Fruit fly (Drosophila melanogaster): Measurements from ENCODE around the gene RpS10b.

Gene RpS10b

DNA sequence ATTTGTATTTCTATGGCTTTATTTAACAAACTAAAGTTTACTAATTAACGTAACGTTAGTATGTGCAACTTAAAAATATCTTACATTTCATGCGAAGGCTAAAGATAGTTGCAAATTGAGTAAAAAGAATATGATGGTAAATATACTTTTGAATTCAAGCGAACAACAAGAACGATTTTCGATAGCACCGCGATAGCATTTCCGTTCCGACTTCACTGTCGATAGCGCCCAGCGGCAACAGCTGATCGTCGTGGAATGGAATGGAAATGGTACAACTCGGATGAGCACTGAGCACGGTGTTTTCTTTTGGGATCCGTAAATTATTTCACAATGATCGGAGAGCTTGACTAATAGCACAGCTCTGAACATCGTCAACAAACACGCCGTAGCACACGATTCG, 15.6 kb downstream of the RpS10b start (continued):
- TF ChIP-seq pb (GFP tag; optimal IDR thresholded peaks at IDR 0.05), result peak; percentile 57
- peak; percentile 43 for TF ChIP-seq CG12299 (tag; optimal IDR thresholded peaks at IDR 0.05)
- TF ChIP-seq CG14860 (GFP tag; IDR thresholded peaks at IDR 0.05; ENCODE audit: partially characterized antibody), result 0 out of 3 replicates have a peak, but pooled peaks have one; percentile 7
- TF ChIP-seq zfh2 (GFP tag; optimal IDR thresholded peaks at IDR 0.05), result no peak
- no peak for TF ChIP-seq sens-2 (GFP tag; IDR thresholded peaks at IDR 0.05)
- no peak for TF ChIP-seq CkIIα-i1 (GFP tag; IDR thresholded peaks at IDR 0.05)
- no peak for TF ChIP-seq Ssrp (tag; optimal IDR thresholded peaks at IDR 0.05)
- peak; percentile 44 for TF ChIP-seq grau (tag; optimal IDR thresholded peaks at IDR 0.05)
- peak; percentile 75 for TF ChIP-seq Hmr (GFP tag; optimal IDR thresholded peaks at IDR 0.05)
- no peak for TF ChIP-seq CG8290 (GFP tag; optimal IDR thresholded peaks at IDR 0.05)
- peak; percentile 63 to 82 for TF ChIP-seq CG8290 (tag; optimal IDR thresholded peaks at IDR 0.05)
- TF ChIP-seq CG16813 (GFP tag; IDR thresholded peaks at IDR 0.05; ENCODE audit: partially characterized antibody), result 0 out of 3 replicates have a peak, but pooled peaks have one; percentile 33
- TF ChIP-seq HLH3B (GFP tag; IDR thresholded peaks at IDR 0.05), result peak; percentile 40; the same call in 1 of the 2 replicates
- peak; percentile 54 for TF ChIP-seq CG10267 (tag; optimal IDR thresholded peaks at IDR 0.05)
- peak; percentile 70 for TF ChIP-seq odd (GFP tag; optimal IDR thresholded peaks at IDR 0.05)
- peak; percentile 19 for TF ChIP-seq CG2202 (tag; optimal IDR thresholded peaks at IDR 0.05)
- TF ChIP-seq Abd-B (GFP tag; optimal IDR thresholded peaks at IDR 0.05), result no peak
- TF ChIP-seq Bteb2 (GFP tag; optimal IDR thresholded peaks at IDR 0.05), result no peak
- peak; percentile 76 for TF ChIP-seq MTF-1 (GFP tag; optimal IDR thresholded peaks at IDR 0.05; ENCODE audit: borderline replicate concordance)
- TF ChIP-seq CG8944 (GFP tag; optimal IDR thresholded peaks at IDR 0.05), result no peak
- peak; percentile 13 for TF ChIP-seq Lhr (GFP tag; optimal IDR thresholded peaks at IDR 0.05)
- TF ChIP-seq CG1233 (GFP tag; optimal IDR thresholded peaks at IDR 0.05), result peak; percentile 71
- TF ChIP-seq HmgD (GFP tag; optimal IDR thresholded peaks at IDR 0.05), result no peak
- TF ChIP-seq Rfx (GFP tag; IDR thresholded peaks at IDR 0.05), result peak; percentile 66; the same call in 1 of the 2 replicates
- no peak for TF ChIP-seq tx (GFP tag; optimal IDR thresholded peaks at IDR 0.05)
- peak; percentile 65 for TF ChIP-seq CG4328 (GFP tag; optimal IDR thresholded peaks at IDR 0.05)
- TF ChIP-seq crp (GFP tag; optimal IDR thresholded peaks at IDR 0.05), result peak; percentile 28 to 89
- TF ChIP-seq exex (tag; optimal IDR thresholded peaks at IDR 0.05), result peak; percentile 7
- TF ChIP-seq BEAF-32 (GFP tag; optimal IDR thresholded peaks at IDR 0.05), result peak; percentile 48
- peak; percentile 84 for TF ChIP-seq Fer1 (GFP tag; optimal IDR thresholded peaks at IDR 0.05)
- TF ChIP-seq pzg (GFP tag; optimal IDR thresholded peaks at IDR 0.05), result peak; percentile 57
- TF ChIP-seq ATbp (GFP tag; optimal IDR thresholded peaks at IDR 0.05), result peak; percentile 60
- peak; percentile 17 for TF ChIP-seq CG9437 (GFP tag; optimal IDR thresholded peaks at IDR 0.05)
- TF ChIP-seq CG7556 (GFP tag; optimal IDR thresholded peaks at IDR 0.05), result peak; percentile 10
- no peak for TF ChIP-seq jumu (GFP tag; optimal IDR thresholded peaks at IDR 0.05)
- TF ChIP-seq CG8924 (tag; optimal IDR thresholded peaks at IDR 0.05), result peak; percentile 8
- no peak for TF ChIP-seq aop (GFP tag; IDR thresholded peaks at IDR 0.05)
- TF ChIP-seq HLH4C (GFP tag; IDR thresholded peaks at IDR 0.05; ENCODE audit: partially characterized antibody), result 0 out of 3 replicates have a peak, but pooled peaks have one; percentile 43
- TF ChIP-seq tap (tag; optimal IDR thresholded peaks at IDR 0.05), result no peak
- peak; percentile 16 for TF ChIP-seq gcm2 (GFP tag; optimal IDR thresholded peaks at IDR 0.05)
- no peak for TF ChIP-seq CG3838 (GFP tag; optimal IDR thresholded peaks at IDR 0.05)
- TF ChIP-seq CG17829 (tag; optimal IDR thresholded peaks at IDR 0.05), result peak; percentile 44
- peak; percentile 81 for TF ChIP-seq CrebB (tag; optimal IDR thresholded peaks at IDR 0.05)
- TF ChIP-seq CG2116 (GFP tag; optimal IDR thresholded peaks at IDR 0.05), result peak; percentile 94
- peak in 1 of 2 experiments; percentile 28 for TF ChIP-seq bsh (GFP tag; optimal IDR thresholded peaks at IDR 0.05)
- TF ChIP-seq kah (GFP tag; optimal IDR thresholded peaks at IDR 0.05), result peak; percentile 41
- TF ChIP-seq CG5245 (GFP tag; optimal IDR thresholded peaks at IDR 0.05), result no peak
- TF ChIP-seq vvl (GFP tag; IDR thresholded peaks at IDR 0.05), result peak; percentile 65; the same call in 1 of the 2 replicates
- peak; percentile 20 for TF ChIP-seq CG12236 (GFP tag; optimal IDR thresholded peaks at IDR 0.05)
- TF ChIP-seq unc-4 (GFP tag; IDR thresholded peaks at IDR 0.05; ENCODE audit: partially characterized antibody), result peak; percentile 56

Measured in whole organism, embryonic.